Fruit fly (Drosophila melanogaster): ENCODE results near the gene Duba.
A peak's percentile ranks its signal among the peaks of the same experiment; 100 is the strongest.
"Not testable (repeated sequence)": the region's sequence is repeated elsewhere in the genome, so short reads cannot be mapped to it uniquely, and the experiment has no call there.

Gene Duba

dm6 chr3L:11580919-11581318 lies 28.3 kb downstream of the Duba start, which contains the start of gene CG43391:
Gene CG43391, minus strand, starts transcription at chr3L:11581019.
- TF ChIP-seq lola (GFP tag; optimal IDR thresholded peaks at IDR 0.05) (no peak), Hr78 (GFP tag; optimal IDR thresholded peaks at IDR 0.05) (no peak), Rel (GFP tag; optimal IDR thresholded peaks at IDR 0.05) (no peak), Rel (tag; optimal IDR thresholded peaks at IDR 0.05) (no peak), dmrt93B (GFP tag; optimal IDR thresholded peaks at IDR 0.05) (no peak), HLH106 (tag; optimal IDR thresholded peaks at IDR 0.05) (no peak), Hnf4 (GFP tag; optimal IDR thresholded peaks at IDR 0.05) (no peak), sage (GFP tag; optimal IDR thresholded peaks at IDR 0.05) (no peak), CrebA (GFP tag; optimal IDR thresholded peaks at IDR 0.05; ENCODE audit: borderline replicate concordance) (no peak), sv (GFP tag; optimal IDR thresholded peaks at IDR 0.05) (no peak), woc (GFP tag; optimal IDR thresholded peaks at IDR 0.05) (no peak)

dm6 chr3L:11579919-11580318 lies 29.3 kb downstream of the Duba start, which contains the start of gene CG43390:
Gene CG43390, minus strand, starts transcription at chr3L:11579950.
- TF ChIP-seq psq (GFP tag; optimal IDR thresholded peaks at IDR 0.05) (no peak), dmrt93B (GFP tag; optimal IDR thresholded peaks at IDR 0.05) (no peak), foxo (GFP tag; optimal IDR thresholded peaks at IDR 0.05) (no peak), sage (GFP tag; optimal IDR thresholded peaks at IDR 0.05) (no peak), tai (GFP tag; optimal IDR thresholded peaks at IDR 0.05) (no peak), OdsH (GFP tag; optimal IDR thresholded peaks at IDR 0.05) (no peak), woc (GFP tag; optimal IDR thresholded peaks at IDR 0.05) (no peak), Dfd (GFP tag; optimal IDR thresholded peaks at IDR 0.05) (no peak), sv (GFP tag; optimal IDR thresholded peaks at IDR 0.05) (no peak)

dm6 chr3L:11578847-11579246 lies 30.4 kb downstream of the Duba start:
- TF ChIP-seq woc (GFP tag; optimal IDR thresholded peaks at IDR 0.05), result no peak
- TF ChIP-seq dsf (GFP tag; optimal IDR thresholded peaks at IDR 0.05; ENCODE audit: borderline replicate concordance), result no peak
- peak; percentile 7 for TF ChIP-seq Myc (optimal IDR thresholded peaks at IDR 0.05)

dm6 chr3L:11578211-11578673 lies 31.0 kb downstream of the Duba start, which contains the start of gene CG33270:
Gene CG33270, minus strand, starts transcription at chr3L:11578623.
- TF ChIP-seq Myc (optimal IDR thresholded peaks at IDR 0.05) (no peak), h (GFP tag; optimal IDR thresholded peaks at IDR 0.05) (no peak), Jra (GFP tag; optimal IDR thresholded peaks at IDR 0.05) (no peak), Dif (GFP tag; optimal IDR thresholded peaks at IDR 0.05; ENCODE audit: partially characterized antibody) (no peak), Hr78 (GFP tag; optimal IDR thresholded peaks at IDR 0.05) (no peak), dsf (GFP tag; optimal IDR thresholded peaks at IDR 0.05; ENCODE audit: borderline replicate concordance) (no peak), foxo (GFP tag; optimal IDR thresholded peaks at IDR 0.05) (no peak), OdsH (GFP tag; optimal IDR thresholded peaks at IDR 0.05) (no peak)

DNA sequence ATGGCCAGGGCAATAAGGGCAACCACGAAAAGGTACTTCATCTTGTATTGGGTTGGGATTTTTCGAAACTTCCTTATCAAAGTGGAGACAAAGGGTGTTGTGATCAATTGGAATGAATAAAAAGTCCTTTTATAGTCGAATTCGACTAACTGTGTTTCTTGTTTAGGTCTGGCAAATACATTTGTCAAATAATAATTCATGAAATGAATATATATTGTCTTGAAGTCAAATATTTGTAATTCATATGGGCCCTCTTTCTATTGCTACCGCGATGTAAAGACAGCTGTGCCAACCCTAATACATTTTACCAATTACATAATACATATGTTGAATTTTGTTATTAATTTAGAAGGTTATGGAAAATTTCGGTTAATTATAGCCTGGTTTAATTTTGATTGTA lies 31.9 kb downstream of the Duba start, which contains the start of gene CG33271:
CG33271 (minus strand) TSS at position 101 of the 400 bp plus-strand sequence.
- TF ChIP-seq sage (GFP tag; optimal IDR thresholded peaks at IDR 0.05) (no peak), OdsH (GFP tag; optimal IDR thresholded peaks at IDR 0.05) (no peak), N (GFP tag; optimal IDR thresholded peaks at IDR 0.05) (no peak), Vsx2 (GFP tag; optimal IDR thresholded peaks at IDR 0.05; ENCODE audit: partially characterized antibody) (no peak), usp (GFP tag; optimal IDR thresholded peaks at IDR 0.05) (no peak), dl (GFP tag; optimal IDR thresholded peaks at IDR 0.05; ENCODE audit: insufficient read depth in 1 of 2, partially characterized antibody in 2 of 2) (no peak), Dif (GFP tag; optimal IDR thresholded peaks at IDR 0.05; ENCODE audit: partially characterized antibody) (no peak), Mio (GFP tag; optimal IDR thresholded peaks at IDR 0.05) (no peak), lola (GFP tag; optimal IDR thresholded peaks at IDR 0.05) (no peak), woc (GFP tag; optimal IDR thresholded peaks at IDR 0.05) (no peak), CG32264 (GFP tag; optimal IDR thresholded peaks at IDR 0.05) (no peak), CrebA (GFP tag; optimal IDR thresholded peaks at IDR 0.05; ENCODE audit: borderline replicate concordance) (no peak), br (GFP tag; optimal IDR thresholded peaks at IDR 0.05) (no peak), Hnf4 (GFP tag; optimal IDR thresholded peaks at IDR 0.05) (no peak), CG9705 (GFP tag; optimal IDR thresholded peaks at IDR 0.05) (no peak)

dm6 chr3L:11576944-11577343 lies 32.3 kb downstream of the Duba start, which contains the start of gene CG33489:
Gene CG33489, minus strand, starts transcription at chr3L:11577044.
- not testable (repeated sequence) for TF ChIP-seq h (GFP tag; optimal IDR thresholded peaks at IDR 0.05); jim (GFP tag; optimal IDR thresholded peaks at IDR 0.05); dl (GFP tag; optimal IDR thresholded peaks at IDR 0.05; ENCODE audit: insufficient read depth in 1 of 2, partially characterized antibody in 2 of 2)
